Fruit fly (Drosophila melanogaster) whole organism, embryonic: ENCODE results near the gene pod1.

Experiments
- BEAF-32 ChIP-seq: fragments of 200-800 bp; sonication (Bioruptor generic); optimal IDR thresholded peaks from 3 replicates; lab custom pipeline; 2017; ENCODE audit warnings: missing biosample characterization, missing genetic modification characterization, mild to moderate bottlenecking, moderate library complexity, missing genetic modification reagents
- C15 ChIP-seq: fragments of 200-800 bp; sonication (Bioruptor generic); IDR thresholded peaks from 3 replicates; pipeline ENCODE4 v1.3.6; 2022; ENCODE audit warnings: missing biosample characterization, missing genetic modification characterization
- CG10274 ChIP-seq: fragments of 200-800 bp; sonication (Bioruptor generic); optimal IDR thresholded peaks from 3 replicates; lab custom pipeline; 2017; ENCODE audit warnings: missing biosample characterization, mild to moderate bottlenecking, missing genetic modification characterization
- CG12236 ChIP-seq: fragments of 200-800 bp; sonication (Bioruptor generic); optimal IDR thresholded peaks from 2 replicates; lab custom pipeline; 2016; ENCODE audit warnings: missing biosample characterization, missing genetic modification characterization
- CG12299 ChIP-seq: fragments of 200-800 bp; sonication (Bioruptor generic); optimal IDR thresholded peaks from 2 replicates; lab custom pipeline; 2018; ENCODE audit warnings: missing biosample characterization, mild to moderate bottlenecking, missing genetic modification characterization
- CG15269 ChIP-seq: fragments of 200-800 bp; sonication (Bioruptor generic); optimal IDR thresholded peaks from 2 replicates; lab custom pipeline; 2018; ENCODE audit warnings: missing biosample characterization, mild to moderate bottlenecking, missing genetic modification characterization, moderate library complexity
- CG1529 ChIP-seq: fragments of 200-800 bp; sonication (Bioruptor generic); optimal IDR thresholded peaks from 3 replicates; lab custom pipeline; 2018; ENCODE audit warnings: missing biosample characterization, missing genetic modification characterization
- CG17186 ChIP-seq: fragments of 200-800 bp; sonication (Bioruptor generic); optimal IDR thresholded peaks from 3 replicates; lab custom pipeline; 2017; ENCODE audit warnings: missing biosample characterization, missing genetic modification reagents, missing genetic modification characterization
- CG17361 ChIP-seq: fragments of 200-800 bp; sonication (Bioruptor generic); IDR thresholded peaks from 3 replicates; pipeline ENCODE4 v1.3.6; 2022; ENCODE audit warnings: missing biosample characterization, missing genetic modification characterization
- CG2120 ChIP-seq: fragments of 200-800 bp; sonication (Bioruptor generic); optimal IDR thresholded peaks from 3 replicates; lab custom pipeline; 2016; ENCODE audit warnings: missing biosample characterization, missing genetic modification characterization
- CG32767 ChIP-seq: fragments of 200-800 bp; sonication (Bioruptor generic); IDR thresholded peaks from 2 replicates; pipeline ENCODE4 v1.3.6; 2022; ENCODE audit warnings: missing biosample characterization, missing genetic modification characterization
- CG3281 ChIP-seq: fragments of 200-800 bp; sonication (Bioruptor generic); optimal IDR thresholded peaks from 3 replicates; lab custom pipeline; 2017; ENCODE audit warnings: missing biosample characterization, mild to moderate bottlenecking, missing genetic modification characterization
- CG33213 ChIP-seq: fragments of 200-800 bp; sonication (Bioruptor generic); optimal IDR thresholded peaks from 3 replicates; lab custom pipeline; 2016; ENCODE audit warnings: missing biosample characterization, missing genetic modification characterization
- CG34224 ChIP-seq: fragments of 200-800 bp; sonication (Bioruptor generic); IDR thresholded peaks from 3 replicates; pipeline ENCODE4 v1.3.6; 2022; ENCODE audit warnings: missing biosample characterization, missing genetic modification characterization; ENCODE audit not compliant: partially characterized antibody
- CG4282 ChIP-seq: fragments of 200-800 bp; sonication (Bioruptor generic); optimal IDR thresholded peaks from 2 replicates; lab custom pipeline; 2016; ENCODE audit warnings: missing biosample characterization, missing genetic modification characterization
- CG4360 ChIP-seq: fragments of 200-800 bp; sonication (Bioruptor generic); IDR thresholded peaks from 2 replicates; pipeline ENCODE4 v1.3.6; 2022; ENCODE audit warnings: missing biosample characterization, missing genetic modification characterization
- CG4707 ChIP-seq: fragments of 200-800 bp; sonication (Bioruptor generic); optimal IDR thresholded peaks from 2 replicates; lab custom pipeline; 2018; ENCODE audit warnings: missing biosample characterization, mild to moderate bottlenecking, missing genetic modification characterization, moderate library complexity
- CG6854 ChIP-seq: fragments of 200-800 bp; sonication (Bioruptor generic); optimal IDR thresholded peaks from 3 replicates; lab custom pipeline; 2017; ENCODE audit warnings: missing biosample characterization, mild to moderate bottlenecking, missing genetic modification characterization
- CG7357 ChIP-seq: fragments of 200-800 bp; sonication (Bioruptor generic); IDR thresholded peaks from 3 replicates; pipeline ENCODE4 v1.3.6; 2022; ENCODE audit warnings: missing biosample characterization, missing genetic modification characterization
- Dad ChIP-seq: fragments of 200-800 bp; sonication (Bioruptor generic); optimal IDR thresholded peaks from 3 replicates; lab custom pipeline; 2016; ENCODE audit warnings: missing biosample characterization, missing genetic modification characterization
- Dek ChIP-seq: fragments of 200-800 bp; sonication (Bioruptor generic); optimal IDR thresholded peaks from 3 replicates; lab custom pipeline; 2019; ENCODE audit warnings: missing biosample characterization, mild to moderate bottlenecking, missing genetic modification characterization, moderate library complexity
- GATAe ChIP-seq: fragments of 200-800 bp; sonication (Bioruptor generic); conservative IDR thresholded peaks from 2 replicates; pipeline ENCODE4 v1.3.6; 2022; ENCODE audit warnings: missing biosample characterization, missing genetic modification characterization
- H15 ChIP-seq: fragments of 200-800 bp; sonication (Bioruptor generic); IDR thresholded peaks from 3 replicates; pipeline ENCODE4 v1.3.6; 2022; ENCODE audit warnings: missing biosample characterization, missing genetic modification characterization
- HLH3B ChIP-seq: fragments of 200-800 bp; sonication (Bioruptor generic); IDR thresholded peaks from 2 replicates; pipeline ENCODE4 v1.3.6; 2022; ENCODE audit warnings: missing biosample characterization, missing genetic modification characterization
- Lhr ChIP-seq: fragments of 200-800 bp; sonication (Bioruptor generic); optimal IDR thresholded peaks from 3 replicates; lab custom pipeline; 2017; ENCODE audit warnings: mild to moderate bottlenecking, missing biosample characterization, missing genetic modification reagents, missing genetic modification characterization
- MESR4 ChIP-seq: fragments of 200-800 bp; sonication (Bioruptor generic); optimal IDR thresholded peaks from 2 replicates; lab custom pipeline; 2018; ENCODE audit warnings: missing biosample characterization, mild to moderate bottlenecking, missing genetic modification characterization, moderate library complexity
- MTF-1 ChIP-seq: fragments of 200-800 bp; sonication (Bioruptor generic); optimal IDR thresholded peaks from 2 replicates; lab custom pipeline; 2018; ENCODE audit warnings: missing biosample characterization, mild to moderate bottlenecking, missing genetic modification characterization, borderline replicate concordance
- Med ChIP-seq: fragments of 200-800 bp; sonication (Bioruptor generic); peaks from one replicate; lab custom pipeline; 2016; ENCODE audit warnings: missing biosample characterization, missing genetic modification characterization, mild to moderate bottlenecking, inconsistent platforms, moderate library complexity
- Sin3A ChIP-seq: fragments of >200 bp; optimal IDR thresholded peaks from 2 replicates; lab custom pipeline; 2018
- Sry-β ChIP-seq: fragments of 200-800 bp; sonication (Bioruptor generic); optimal IDR thresholded peaks from 2 replicates; lab custom pipeline; 2018; ENCODE audit warnings: missing biosample characterization, mild to moderate bottlenecking, missing genetic modification characterization, moderate library complexity
- abd-A ChIP-seq: fragments of 200-800 bp; sonication (Bioruptor generic); optimal IDR thresholded peaks from 3 replicates; lab custom pipeline; 2019; ENCODE audit warnings: missing biosample characterization, mild to moderate bottlenecking, missing genetic modification characterization, moderate library complexity
- ara ChIP-seq: fragments of 200-800 bp; sonication (Bioruptor generic); IDR thresholded peaks from 2 replicates; pipeline ENCODE4 v1.3.6; 2022; ENCODE audit warnings: missing biosample characterization, missing genetic modification characterization
- bigmax ChIP-seq: fragments of 200-800 bp; sonication (Bioruptor generic); optimal IDR thresholded peaks from 2 replicates; lab custom pipeline; 2018; ENCODE audit warnings: missing biosample characterization, mild to moderate bottlenecking, missing genetic modification characterization
- chn ChIP-seq: fragments of 200-800 bp; sonication (Bioruptor generic); optimal IDR thresholded peaks from 2 replicates; lab custom pipeline; 2016; ENCODE audit warnings: missing biosample characterization, missing genetic modification characterization
- dm ChIP-seq: fragments of 200-800 bp; sonication (Bioruptor generic); optimal IDR thresholded peaks from 3 replicates; lab custom pipeline; 2016; ENCODE audit warnings: missing biosample characterization, missing genetic modification characterization
- ems ChIP-seq: fragments of 200-800 bp; sonication (Bioruptor generic); optimal IDR thresholded peaks from 3 replicates; lab custom pipeline; 2016; ENCODE audit warnings: missing biosample characterization, missing genetic modification characterization
- esg ChIP-seq: fragments of 200-800 bp; sonication (Bioruptor generic); conservative IDR thresholded peaks from 2 replicates; pipeline ENCODE4 v1.3.6; 2022; ENCODE audit warnings: missing biosample characterization, missing genetic modification characterization
- gro ChIP-seq: fragments of 200-800 bp; sonication (Bioruptor generic); optimal IDR thresholded peaks from 2 replicates; lab custom pipeline; 2016; ENCODE audit warnings: missing biosample characterization, missing genetic modification characterization
- h ChIP-seq: fragments of >200 bp; optimal IDR thresholded peaks from 2 replicates; lab custom pipeline; 2017
- hbn ChIP-seq: fragments of 200-800 bp; sonication (Bioruptor generic); IDR thresholded peaks from 2 replicates; pipeline ENCODE4 v1.3.6; 2022; ENCODE audit warnings: missing biosample characterization, missing genetic modification characterization; ENCODE audit not compliant: partially characterized antibody
- inv ChIP-seq: fragments of 200-800 bp; sonication (Bioruptor generic); IDR thresholded peaks from 2 replicates; pipeline ENCODE4 v1.3.6; 2022; ENCODE audit warnings: missing biosample characterization, missing genetic modification characterization; ENCODE audit not compliant: partially characterized antibody
- kni ChIP-seq: fragments of 200-800 bp; sonication (Bioruptor generic); optimal IDR thresholded peaks from 3 replicates; lab custom pipeline; 2017; ENCODE audit warnings: mild to moderate bottlenecking, missing biosample characterization, missing genetic modification reagents, missing genetic modification characterization
- lab ChIP-seq: fragments of 200-800 bp; sonication (Bioruptor generic); optimal IDR thresholded peaks from 3 replicates; lab custom pipeline; 2017; ENCODE audit warnings: missing biosample characterization, missing genetic modification characterization, mild to moderate bottlenecking, moderate library complexity, missing genetic modification reagents
- mld ChIP-seq: fragments of 200-800 bp; sonication (Bioruptor generic); IDR thresholded peaks from 3 replicates; pipeline ENCODE4 v1.3.6; 2022; ENCODE audit warnings: missing biosample characterization, missing genetic modification characterization; ENCODE audit not compliant: partially characterized antibody
- pho ChIP-seq: fragments of 200-800 bp; sonication (Bioruptor generic); optimal IDR thresholded peaks from 2 replicates; lab custom pipeline; 2016; ENCODE audit warnings: missing biosample characterization, missing genetic modification characterization
- sqz ChIP-seq: fragments of 200-800 bp; sonication (Bioruptor generic); optimal IDR thresholded peaks from 3 replicates; lab custom pipeline; 2018; ENCODE audit warnings: missing biosample characterization, mild to moderate bottlenecking, missing genetic modification characterization
- trem ChIP-seq: fragments of 200-800 bp; optimal IDR thresholded peaks from 3 replicates; lab custom pipeline; 2019; ENCODE audit warnings: missing biosample characterization, mild to moderate bottlenecking, missing genetic modification characterization, moderate library complexity
- usp ChIP-seq: fragments of >200 bp; optimal IDR thresholded peaks from 2 replicates; lab custom pipeline; 2017; ENCODE audit warnings: missing biosample characterization, missing genetic modification characterization
- wor ChIP-seq: fragments of 200-800 bp; sonication (Bioruptor generic); IDR thresholded peaks from 2 replicates; pipeline ENCODE4 v1.3.6; 2022; ENCODE audit warnings: missing biosample characterization, missing genetic modification characterization
- zen2 ChIP-seq: fragments of 200-800 bp; sonication (Bioruptor generic); IDR thresholded peaks from 3 replicates; pipeline ENCODE4 v1.3.6; 2022; ENCODE audit warnings: missing biosample characterization, missing genetic modification characterization; ENCODE audit not compliant: partially characterized antibody

The pod1 gene

DNA sequence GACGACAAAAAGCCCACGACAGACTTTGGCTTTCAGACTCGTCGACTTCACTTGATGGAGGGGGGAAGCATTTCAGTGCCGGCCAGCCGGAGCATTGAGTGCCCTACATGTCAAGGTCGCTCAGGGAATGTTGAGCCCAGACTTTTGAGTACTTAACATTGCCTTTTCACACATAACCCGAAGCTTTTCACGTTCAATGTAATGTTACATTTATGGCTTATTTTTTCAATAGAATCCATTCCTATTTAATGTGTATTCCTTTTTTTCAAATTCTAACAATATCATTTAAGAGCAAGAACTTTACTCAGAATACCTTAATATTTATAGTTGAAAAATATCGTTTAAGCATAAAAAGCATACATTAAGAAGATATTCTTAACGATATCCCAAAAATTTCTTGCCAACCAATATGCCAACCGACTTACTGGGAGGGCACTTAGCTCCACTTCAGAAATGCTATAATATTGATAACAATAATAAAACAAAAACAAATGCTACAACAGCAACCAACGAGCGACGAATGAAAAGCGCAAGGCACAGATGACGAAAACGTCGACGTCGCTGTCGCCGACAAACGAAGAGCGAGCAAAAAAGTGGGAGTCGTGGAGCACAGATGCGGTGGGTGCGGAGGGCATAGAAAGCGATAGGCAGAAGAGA is 56.4 kb downstream of the pod1 start (continued):
- TF ChIP-seq CG2120 (GFP tag; lab: Kevin White, UChicago) (peak; percentile 52), CG4282 (no peak), MESR4 (no peak), CG3281 (GFP tag; lab: Kevin White, UChicago) (peak; percentile 91), Med (GFP tag; lab: Kevin White, UChicago) (peak; percentile 88), mld (no peak), H15 (GFP tag; lab: Robert Waterston, UW) (peak; percentile 69; the same call in 2 of the 3 replicates), CG32767 (GFP tag; lab: Robert Waterston, UW) (no peak), CG33213 (GFP tag; lab: Kevin White, UChicago) (peak; percentile 64), CG1529 (peak; percentile 18), ara (GFP tag; lab: Robert Waterston, UW) (0 out of 2 replicates have a peak, but pooled peaks have one; percentile 36), BEAF-32 (GFP tag; lab: Kevin White, UChicago) (no peak), chn (GFP tag; lab: Kevin White, UChicago) (no peak), GATAe (GFP tag; lab: Robert Waterston, UW) (0 out of 2 replicates have a peak, but pooled peaks have one; percentile 34), zen2 (GFP tag; lab: Robert Waterston, UW) (no peak), Lhr (GFP tag; lab: Kevin White, UChicago) (no peak), h (lab: Kevin White, UChicago) (no peak), CG15269 (tag; lab: Kevin White, UChicago) (peak; percentile 59), CG4707 (GFP tag; lab: Kevin White, UChicago) (no peak), wor (GFP tag; lab: Robert Waterston, UW) (no peak), lab (peak; percentile 84), usp (GFP tag; lab: Kevin White, UChicago) (no peak), abd-A (tag; lab: Kevin White, UChicago) (peak; percentile 52), sqz (GFP tag; lab: Kevin White, UChicago) (peak; percentile 12), bigmax (no peak), gro (GFP tag; lab: Kevin White, UChicago) (peak; percentile 74), Sry-β (no peak), dm (GFP tag; lab: Kevin White, UChicago) (no peak), inv (GFP tag; lab: Robert Waterston, UW) (no peak), CG6854 (GFP tag; lab: Kevin White, UChicago) (peak; percentile 81), hbn (GFP tag; lab: Robert Waterston, UW) (no peak), Dek (peak; percentile 25), C15 (GFP tag; lab: Robert Waterston, UW) (0 out of 3 replicates have a peak, but pooled peaks have one; percentile 38), Sin3A (no peak), kni (GFP tag; lab: Kevin White, UChicago) (peak; percentile 41), CG4360 (GFP tag; lab: Robert Waterston, UW) (no peak), CG12299 (no peak), CG10274 (peak; percentile 100), Dad (peak; percentile 62), CG34224 (GFP tag; lab: Robert Waterston, UW) (no peak), CG17361 (GFP tag; lab: Robert Waterston, UW) (peak; percentile 96), MTF-1 (no peak), CG12236 (GFP tag; lab: Kevin White, UChicago) (no peak), CG7357 (GFP tag; lab: Robert Waterston, UW) (peak; percentile 66; the same call in 2 of the 3 replicates), HLH3B (GFP tag; lab: Robert Waterston, UW) (peak; percentile 82), trem (tag; lab: Kevin White, UChicago) (peak; percentile 54), ems (GFP tag; lab: Kevin White, UChicago) (peak; percentile 79), pho (no peak), esg (GFP tag; lab: Robert Waterston, UW) (peak; percentile 21; the same call in 1 of the 2 replicates), CG17186 (GFP tag; lab: Kevin White, UChicago) (peak; percentile 26)
